Fruit fly (Drosophila melanogaster): ENCODE results near the gene CG32720.

DNA sequence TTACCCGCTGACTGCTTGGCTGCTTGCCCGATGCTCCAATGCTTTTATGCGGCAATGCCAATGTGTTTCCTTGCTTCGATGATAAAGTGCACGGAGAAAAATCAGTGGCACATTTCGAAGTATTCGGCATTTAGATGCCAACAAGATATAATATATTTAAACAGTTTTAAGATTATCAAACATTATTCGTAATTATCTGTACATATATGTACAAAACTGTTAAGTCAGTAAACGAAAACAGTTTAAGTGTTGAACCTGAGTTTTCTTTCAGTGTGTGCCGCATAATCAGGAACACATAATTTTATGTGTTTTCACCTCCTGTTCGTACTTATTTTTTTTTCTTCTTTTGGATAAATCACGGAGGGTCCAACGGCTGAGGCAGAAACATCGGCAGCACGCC, 19.5 kb upstream of the CG32720 start:
- TF ChIP-seq Abd-B (GFP tag; optimal IDR thresholded peaks at IDR 0.05) (no peak), brk (GFP tag; optimal IDR thresholded peaks at IDR 0.05) (no peak), rgr (GFP tag; optimal IDR thresholded peaks at IDR 0.05) (peak; percentile 12), CG32264 (GFP tag; optimal IDR thresholded peaks at IDR 0.05) (no peak), Hr78 (GFP tag; optimal IDR thresholded peaks at IDR 0.05) (no peak), dmrt93B (GFP tag; optimal IDR thresholded peaks at IDR 0.05) (no peak), h (GFP tag; optimal IDR thresholded peaks at IDR 0.05) (peak; percentile 53)

Data from whole organism, wandering third instar larva.